6 fruit fly cellular contexts compared by ENCODE assay signal in genomic region chr3R:29214262-29214661, dm6.
TF ChIP-seq lines count a peak whose summit lies in the region.

No protein-coding gene starts in this region.

- TF ChIP-seq CTCF in whole organism, embryonic (GFP tag; optimal IDR thresholded peaks at IDR 0.05; lab: Kevin White, UChicago), result peak; percentile 78

TF ChIP-seq in whole organism, 6 proteins besides CTCF, POLR2A, EP300 and RAD21:
- TF ChIP-seq Dll (optimal IDR thresholded peaks at IDR 0.05; lab: Kevin White, UChicago), result peak; percentile 51
- TF ChIP-seq usp (GFP tag; optimal IDR thresholded peaks at IDR 0.05; lab: Kevin White, UChicago), result no peak
- TF ChIP-seq EcR (GFP tag; optimal IDR thresholded peaks at IDR 0.05; lab: Kevin White, UChicago), result peak in 1 of 2 experiments; percentile 90
- no peak for TF ChIP-seq CG8478 (optimal IDR thresholded peaks at IDR 0.05; lab: Kevin White, UChicago)
- TF ChIP-seq pan (optimal IDR thresholded peaks at IDR 0.05; lab: Kevin White, UChicago), result no peak
- TF ChIP-seq psq (optimal IDR thresholded peaks at IDR 0.05; lab: Kevin White, UChicago), result no peak

TF ChIP-seq in whole organism, adult, 20 proteins besides CTCF, POLR2A, EP300 and RAD21 (continues in another document):
- TF ChIP-seq CG14711 (tag; optimal IDR thresholded peaks at IDR 0.05; lab: Kevin White, UChicago) (peak; percentile 100), CG1620 (GFP tag; optimal IDR thresholded peaks at IDR 0.05; lab: Kevin White, UChicago) (peak; percentile 100), tj (GFP tag; optimal IDR thresholded peaks at IDR 0.05; lab: Kevin White, UChicago) (peak; percentile 99), CG5204 (GFP tag; optimal IDR thresholded peaks at IDR 0.05; lab: Kevin White, UChicago) (peak; percentile 100), Hr96 (GFP tag; optimal IDR thresholded peaks at IDR 0.05; lab: Kevin White, UChicago) (peak; percentile 99), Mnt (GFP tag; optimal IDR thresholded peaks at IDR 0.05; lab: Kevin White, UChicago) (peak; percentile 99), CG11617 (GFP tag; optimal IDR thresholded peaks at IDR 0.05; lab: Kevin White, UChicago) (peak; percentile 99), CG7045 (GFP tag; optimal IDR thresholded peaks at IDR 0.05; lab: Kevin White, UChicago) (peak; percentile 100), CG7101 (tag; optimal IDR thresholded peaks at IDR 0.05; lab: Kevin White, UChicago) (peak; percentile 100), CG33017 (tag; optimal IDR thresholded peaks at IDR 0.05; lab: Kevin White, UChicago) (peak; percentile 99), pad (GFP tag; optimal IDR thresholded peaks at IDR 0.05; lab: Kevin White, UChicago) (peak; percentile 95), cic (GFP tag; optimal IDR thresholded peaks at IDR 0.05; lab: Kevin White, UChicago) (peak; percentile 97), CG12768 (GFP tag; optimal IDR thresholded peaks at IDR 0.05; lab: Kevin White, UChicago) (peak; percentile 100), bab1 (GFP tag; optimal IDR thresholded peaks at IDR 0.05; lab: Kevin White, UChicago) (peak; percentile 100), kay (GFP tag; lab: Kevin White, UChicago; ENCODE audit: borderline replicate concordance) (peak; percentile 99), toe (GFP tag; optimal IDR thresholded peaks at IDR 0.05; lab: Kevin White, UChicago) (peak; percentile 99), cnc (optimal IDR thresholded peaks at IDR 0.05; lab: Kevin White, UChicago) (no peak)

TF ChIP-seq in whole organism, embryonic, 481 proteins besides CTCF, POLR2A, EP300 and RAD21 (continues in another document):
- peak; percentile 100 for TF ChIP-seq zfh1 (GFP tag; IDR thresholded peaks at IDR 0.05; lab: Robert Waterston, UW)
- TF ChIP-seq ci (GFP tag; IDR thresholded peaks at IDR 0.05; lab: Robert Waterston, UW), result peak; percentile 100
- no peak for TF ChIP-seq br (optimal IDR thresholded peaks at IDR 0.05; lab: Kevin White, UChicago)
- TF ChIP-seq sna (GFP tag; IDR thresholded peaks at IDR 0.05; lab: Robert Waterston, UW; ENCODE audit: partially characterized antibody), result no peak
- peak in 1 of 2 experiments; percentile 89 for TF ChIP-seq tll (GFP tag; optimal IDR thresholded peaks at IDR 0.05; lab: Kevin White, UChicago)
- TF ChIP-seq al (GFP tag; IDR thresholded peaks at IDR 0.05; lab: Robert Waterston, UW), result peak; percentile 98
- peak; percentile 86 for TF ChIP-seq bigmax (GFP tag; optimal IDR thresholded peaks at IDR 0.05; lab: Kevin White, UChicago)
- TF ChIP-seq CG10209 (GFP tag; optimal IDR thresholded peaks at IDR 0.05; lab: Kevin White, UChicago), result peak; percentile 99
- TF ChIP-seq CG16813 (GFP tag; IDR thresholded peaks at IDR 0.05; lab: Robert Waterston, UW; ENCODE audit: partially characterized antibody), result no peak
- peak; percentile 98 for TF ChIP-seq pnt (GFP tag; optimal IDR thresholded peaks at IDR 0.05; lab: Kevin White, UChicago)
- TF ChIP-seq CG34224 (GFP tag; IDR thresholded peaks at IDR 0.05; lab: Robert Waterston, UW; ENCODE audit: partially characterized antibody), result peak; percentile 25; the same call in 1 of the 3 replicates
- peak; percentile 94 for TF ChIP-seq sd (tag; optimal IDR thresholded peaks at IDR 0.05; lab: Kevin White, UChicago)
- TF ChIP-seq Mes4 (GFP tag; optimal IDR thresholded peaks at IDR 0.05; lab: Kevin White, UChicago), result peak; percentile 99
- peak; percentile 98 for TF ChIP-seq phol (tag; optimal IDR thresholded peaks at IDR 0.05; lab: Kevin White, UChicago)
- TF ChIP-seq CG17829 (tag; optimal IDR thresholded peaks at IDR 0.05; lab: Kevin White, UChicago), result peak; percentile 100
- peak; percentile 98 for TF ChIP-seq CG1024 (GFP tag; IDR thresholded peaks at IDR 0.05; lab: Robert Waterston, UW)
- peak; percentile 99 for TF ChIP-seq CG9932 (GFP tag; IDR thresholded peaks at IDR 0.05; lab: Robert Waterston, UW)

TF ChIP-seq in whole organism, prepupa, 60 proteins besides CTCF, POLR2A, EP300 and RAD21 (continues in another document):
- TF ChIP-seq CG4318 (GFP tag; optimal IDR thresholded peaks at IDR 0.05; lab: Kevin White, UChicago) (peak; percentile 99), acj6 (GFP tag; optimal IDR thresholded peaks at IDR 0.05; lab: Kevin White, UChicago) (peak; percentile 100), CG11294 (GFP tag; IDR thresholded peaks at IDR 0.05; lab: Robert Waterston, UW) (peak; percentile 99), ss (GFP tag; optimal IDR thresholded peaks at IDR 0.05; lab: Kevin White, UChicago) (peak; percentile 100), CG8632 (GFP tag; optimal IDR thresholded peaks at IDR 0.05; lab: Kevin White, UChicago) (peak; percentile 100), net (GFP tag; optimal IDR thresholded peaks at IDR 0.05; lab: Kevin White, UChicago) (peak; percentile 100), salr (GFP tag; optimal IDR thresholded peaks at IDR 0.05; lab: Kevin White, UChicago) (peak; percentile 99 to 100), Sox14 (GFP tag; optimal IDR thresholded peaks at IDR 0.05; lab: Kevin White, UChicago) (peak; percentile 100), achi (GFP tag; optimal IDR thresholded peaks at IDR 0.05; lab: Kevin White, UChicago) (peak; percentile 99), Eip78C (GFP tag; lab: Kevin White, UChicago) (peak; percentile 100), Ets96B (tag; optimal IDR thresholded peaks at IDR 0.05; lab: Kevin White, UChicago) (peak; percentile 100), Eip75B (GFP tag; optimal IDR thresholded peaks at IDR 0.05; lab: Kevin White, UChicago) (peak; percentile 100), topi (GFP tag; optimal IDR thresholded peaks at IDR 0.05; lab: Kevin White, UChicago) (peak; percentile 100), Lpt (GFP tag; optimal IDR thresholded peaks at IDR 0.05; lab: Kevin White, UChicago) (peak; percentile 100), CG8119 (GFP tag; IDR thresholded peaks at IDR 0.05; lab: Robert Waterston, UW) (peak; percentile 100), Ets21C (GFP tag; optimal IDR thresholded peaks at IDR 0.05; lab: Kevin White, UChicago) (peak; percentile 99), spab (GFP tag; optimal IDR thresholded peaks at IDR 0.05; lab: Kevin White, UChicago) (peak; percentile 100), CG32006 (GFP tag; optimal IDR thresholded peaks at IDR 0.05; lab: Kevin White, UChicago) (peak; percentile 100)

TF ChIP-seq in whole organism, pupa, 21 proteins besides CTCF, POLR2A, EP300 and RAD21 (continues in another document):
- TF ChIP-seq D1 (tag; optimal IDR thresholded peaks at IDR 0.05; lab: Kevin White, UChicago) (peak; percentile 99), CG9948 (tag; optimal IDR thresholded peaks at IDR 0.05; lab: Kevin White, UChicago) (peak; percentile 99), CG13204 (GFP tag; optimal IDR thresholded peaks at IDR 0.05; lab: Kevin White, UChicago) (peak; percentile 99), Pif1A (GFP tag; optimal IDR thresholded peaks at IDR 0.05; lab: Kevin White, UChicago) (peak; percentile 100), CG8301 (tag; optimal IDR thresholded peaks at IDR 0.05; lab: Kevin White, UChicago) (peak; percentile 100), Ets98B (GFP tag; IDR thresholded peaks at IDR 0.05; lab: Robert Waterston, UW) (peak; percentile 100), EcR (GFP tag; optimal IDR thresholded peaks at IDR 0.05; lab: Kevin White, UChicago) (peak; percentile 99), CG10348 (GFP tag; IDR thresholded peaks at IDR 0.05; lab: Robert Waterston, UW) (peak; percentile 96), Snoo (tag; optimal IDR thresholded peaks at IDR 0.05; lab: Kevin White, UChicago) (peak; percentile 100), rn (GFP tag; IDR thresholded peaks at IDR 0.05; lab: Robert Waterston, UW) (peak; percentile 99), fd96Ca (GFP tag; IDR thresholded peaks at IDR 0.05; lab: Robert Waterston, UW) (peak; percentile 100), CG34367 (tag; optimal IDR thresholded peaks at IDR 0.05; lab: Kevin White, UChicago) (peak; percentile 100), CG4496 (GFP tag; IDR thresholded peaks at IDR 0.05; lab: Robert Waterston, UW) (peak; percentile 100), CG12605 (GFP tag; IDR thresholded peaks at IDR 0.05; lab: Robert Waterston, UW) (peak; percentile 100), CG32121 (GFP tag; IDR thresholded peaks at IDR 0.05; lab: Robert Waterston, UW) (peak; percentile 100), CG15710 (tag; optimal IDR thresholded peaks at IDR 0.05; lab: Kevin White, UChicago) (peak; percentile 100), CG8159 (tag; optimal IDR thresholded peaks at IDR 0.05; lab: Kevin White, UChicago) (peak; percentile 100), gl (tag; optimal IDR thresholded peaks at IDR 0.05; lab: Kevin White, UChicago) (peak; percentile 99), Pif1B (GFP tag; optimal IDR thresholded peaks at IDR 0.05; lab: Kevin White, UChicago) (peak; percentile 100), CG17806 (tag; optimal IDR thresholded peaks at IDR 0.05; lab: Kevin White, UChicago) (peak; percentile 100)

TF ChIP-seq in whole organism, wandering third instar larva, 38 proteins besides CTCF, POLR2A, EP300 and RAD21 (continues in another document):
- TF ChIP-seq CG9705 (GFP tag; optimal IDR thresholded peaks at IDR 0.05; lab: Kevin White, UChicago), result peak; percentile 100
- TF ChIP-seq dmrt93B (GFP tag; optimal IDR thresholded peaks at IDR 0.05; lab: Kevin White, UChicago), result peak; percentile 99
- TF ChIP-seq h (GFP tag; optimal IDR thresholded peaks at IDR 0.05; lab: Kevin White, UChicago), result peak; percentile 100
- peak; percentile 100 for TF ChIP-seq rgr (GFP tag; optimal IDR thresholded peaks at IDR 0.05; lab: Kevin White, UChicago)
- peak; percentile 100 for TF ChIP-seq Hnf4 (GFP tag; optimal IDR thresholded peaks at IDR 0.05; lab: Kevin White, UChicago)
- TF ChIP-seq Mio (GFP tag; optimal IDR thresholded peaks at IDR 0.05; lab: Kevin White, UChicago), result peak; percentile 97
- no peak for TF ChIP-seq Abd-B (GFP tag; optimal IDR thresholded peaks at IDR 0.05; lab: Kevin White, UChicago)
- TF ChIP-seq psq (GFP tag; optimal IDR thresholded peaks at IDR 0.05; lab: Kevin White, UChicago), result peak; percentile 99
- peak; percentile 100 for TF ChIP-seq br (GFP tag; optimal IDR thresholded peaks at IDR 0.05; lab: Kevin White, UChicago)
- peak; percentile 99 for TF ChIP-seq Hr83 (GFP tag; optimal IDR thresholded peaks at IDR 0.05; lab: Kevin White, UChicago; ENCODE audit: poor library complexity, severe bottlenecking)
- TF ChIP-seq CrebA (GFP tag; optimal IDR thresholded peaks at IDR 0.05; lab: Kevin White, UChicago; ENCODE audit: borderline replicate concordance), result peak; percentile 99
- TF ChIP-seq ey (GFP tag; optimal IDR thresholded peaks at IDR 0.05; lab: Kevin White, UChicago), result peak; percentile 100
- TF ChIP-seq Dif (GFP tag; optimal IDR thresholded peaks at IDR 0.05; lab: Kevin White, UChicago; ENCODE audit: partially characterized antibody), result no peak
- peak; percentile 97 for TF ChIP-seq dsf (GFP tag; optimal IDR thresholded peaks at IDR 0.05; lab: Kevin White, UChicago; ENCODE audit: borderline replicate concordance)
- peak; percentile 99 for TF ChIP-seq sage (GFP tag; optimal IDR thresholded peaks at IDR 0.05; lab: Kevin White, UChicago)
- peak; percentile 100 for TF ChIP-seq fru (GFP tag; optimal IDR thresholded peaks at IDR 0.05; lab: Kevin White, UChicago)
- TF ChIP-seq pan (optimal IDR thresholded peaks at IDR 0.05; lab: Kevin White, UChicago), result no peak
- no peak for TF ChIP-seq Vsx2 (GFP tag; optimal IDR thresholded peaks at IDR 0.05; lab: Kevin White, UChicago; ENCODE audit: partially characterized antibody)
- no peak for TF ChIP-seq tai (GFP tag; optimal IDR thresholded peaks at IDR 0.05; lab: Kevin White, UChicago)
- no peak for TF ChIP-seq Dfd (GFP tag; optimal IDR thresholded peaks at IDR 0.05; lab: Kevin White, UChicago)
